Fruit fly (Drosophila melanogaster) whole organism, embryonic: ENCODE results near the gene Mgstl.

Experiments
- CG32772 ChIP-seq: fragments of 200-800 bp; sonication (Bioruptor generic); IDR thresholded peaks from 2 replicates; pipeline ENCODE4 v1.3.6; 2022; ENCODE audit warnings: missing biosample characterization, missing genetic modification characterization
- Hr3 ChIP-seq: fragments of 200-800 bp; sonication (Bioruptor generic); optimal IDR thresholded peaks from 3 replicates; lab custom pipeline; 2016; ENCODE audit warnings: missing biosample characterization, missing genetic modification characterization
- zfh1 ChIP-seq: fragments of 200-800 bp; sonication (Bioruptor generic); IDR thresholded peaks from 3 replicates; pipeline ENCODE4 v1.3.6; 2022; ENCODE audit warnings: missing biosample characterization, missing genetic modification characterization

dm6 chrX:21010541-21010940 lies 31.4 kb upstream of the Mgstl start:
- TF ChIP-seq zfh1 (no peak), CG32772 (no peak), Hr3 (GFP tag; lab: Kevin White, UChicago) (no peak)
